Worm (Caenorhabditis elegans) whole organism, L1 larva: ENCODE results near the gene msp-142.

Experiments
- C16A3.4 ChIP-seq: fragments of 150-350 bp; optimal IDR thresholded peaks from 2 replicates; lab custom pipeline; 2014; ENCODE audit warnings: missing biosample characterization, missing genetic modification characterization
- C34B4.2 ChIP-seq: sonication (generic microtip); optimal IDR thresholded peaks from 2 replicates; lab custom pipeline; 2017; ENCODE audit warnings: mild to moderate bottlenecking, missing genetic modification characterization, missing compliant biosample characterization
- F16B12.6 ChIP-seq: fragments of 150-350 bp; optimal IDR thresholded peaks from 2 replicates; lab custom pipeline; 2014; ENCODE audit warnings: missing biosample characterization, missing genetic modification characterization
- Y116A8C.19 ChIP-seq: sonication (generic microtip); optimal IDR thresholded peaks from 2 replicates; lab custom pipeline; 2016; ENCODE audit warnings: missing compliant biosample characterization, missing genetic modification characterization, borderline replicate concordance
- aha-1 ChIP-seq: fragments of 150-350 bp; optimal IDR thresholded peaks from 2 replicates; lab custom pipeline; 2014; ENCODE audit warnings: missing biosample characterization, missing genetic modification characterization
- alr-1 ChIP-seq: fragments of 200-800 bp; sonication (Bioruptor generic); optimal IDR thresholded peaks from 2 replicates; lab custom pipeline; 2018; ENCODE audit warnings: borderline replicate concordance, mild to moderate bottlenecking, missing genetic modification characterization, missing compliant biosample characterization
- ama-1 ChIP-seq: fragments of 150-350 bp; optimal IDR thresholded peaks from 2 replicates; lab custom pipeline; 2014
- blmp-1 ChIP-seq: fragments of 150-350 bp; optimal IDR thresholded peaks from 2 replicates; lab custom pipeline; 2014; ENCODE audit warnings: missing biosample characterization, missing genetic modification characterization
- ceh-82 ChIP-seq, 3 experiments: fragments of 150-350 bp in 1 of 3; sonication (generic microtip) in 2 of 3; optimal IDR thresholded peaks; 2 replicates each; lab custom pipeline; 2014 to 2017; ENCODE audit warnings: missing biosample characterization in 3 of 3, missing genetic modification characterization in 3 of 3
- ceh-90 ChIP-seq: sonication (generic microtip); optimal IDR thresholded peaks from 2 replicates; lab custom pipeline; 2016; ENCODE audit warnings: missing genetic modification characterization, missing compliant biosample characterization
- ces-1 ChIP-seq: fragments of 150-350 bp; optimal IDR thresholded peaks from 2 replicates; lab custom pipeline; 2014; ENCODE audit warnings: missing biosample characterization, missing genetic modification reagents, missing genetic modification characterization
- dpl-1 ChIP-seq, 3 experiments: fragments of 150-350 bp in 2 of 3; sonication (generic microtip) in 1 of 3; optimal IDR thresholded peaks; 2 replicates each; lab custom pipeline; 2014 to 2017; ENCODE audit warnings: missing biosample characterization in 3 of 3, missing genetic modification characterization in 3 of 3, missing genetic modification reagents in 3 of 3
- ets-5 ChIP-seq: fragments of 200-800 bp; sonication (Bioruptor generic); IDR thresholded peaks from 2 replicates; pipeline ENCODE4 v1.3.6; 2022; ENCODE audit warnings: missing genetic modification characterization, missing compliant biosample characterization
- fkh-10 ChIP-seq: sonication (generic microtip); optimal IDR thresholded peaks from 2 replicates; lab custom pipeline; 2017; ENCODE audit warnings: missing biosample characterization, missing genetic modification reagents, missing genetic modification characterization
- fkh-4 ChIP-seq: sonication (generic microtip); optimal IDR thresholded peaks from 2 replicates; lab custom pipeline; 2016; ENCODE audit warnings: missing compliant biosample characterization, missing genetic modification characterization, borderline replicate concordance
- hlh-17 ChIP-seq: fragments of 200-800 bp; sonication (Bioruptor generic); optimal IDR thresholded peaks from 2 replicates; lab custom pipeline; 2018; ENCODE audit warnings: missing genetic modification characterization, mild to moderate bottlenecking, missing compliant biosample characterization, moderate library complexity, borderline replicate concordance
- hlh-4 ChIP-seq: sonication (generic microtip); optimal IDR thresholded peaks from 2 replicates; lab custom pipeline; 2016; ENCODE audit warnings: mild to moderate bottlenecking, missing genetic modification characterization, missing compliant biosample characterization
- irx-1 ChIP-seq: sonication (generic microtip); optimal IDR thresholded peaks from 2 replicates; lab custom pipeline; 2016; ENCODE audit warnings: missing genetic modification characterization, missing compliant biosample characterization
- isw-1 ChIP-seq: fragments of 200-800 bp; sonication (Bioruptor generic); IDR thresholded peaks from 2 replicates; pipeline ENCODE4 v1.3.6; 2022; ENCODE audit warnings: missing genetic modification characterization, missing compliant biosample characterization
- lin-13 ChIP-seq: fragments of 150-350 bp; optimal IDR thresholded peaks from 2 replicates; lab custom pipeline; 2014; ENCODE audit warnings: missing biosample characterization, missing genetic modification reagents, missing genetic modification characterization
- lin-14 ChIP-seq: fragments of 200-800 bp; sonication (Bioruptor generic); optimal IDR thresholded peaks from 2 replicates; lab custom pipeline; 2018; ENCODE audit warnings: mild to moderate bottlenecking, missing genetic modification characterization, moderate library complexity, missing compliant biosample characterization
- lin-15B ChIP-seq: fragments of 150-350 bp; sonication (generic microtip); optimal IDR thresholded peaks from 3 replicates; lab custom pipeline; 2014; ENCODE audit warnings: missing biosample characterization, missing genetic modification characterization
- lin-35 ChIP-seq, 2 experiments: fragments of 150-350 bp; optimal IDR thresholded peaks; 2 replicates each; lab custom pipeline; 2014; ENCODE audit warnings: missing biosample characterization in 2 of 2, missing genetic modification characterization in 2 of 2, missing genetic modification reagents in 2 of 2
- lir-3 ChIP-seq: sonication (generic microtip); optimal IDR thresholded peaks from 2 replicates; lab custom pipeline; 2016; ENCODE audit warnings: mild to moderate bottlenecking, missing genetic modification characterization, moderate library complexity, missing compliant biosample characterization; ENCODE audit not compliant: poor library complexity
- lsy-2 ChIP-seq, 2 experiments: fragments of 150-350 bp; optimal IDR thresholded peaks; 2 replicates each; lab custom pipeline; 2014; ENCODE audit warnings: missing biosample characterization in 2 of 2, missing genetic modification characterization in 2 of 2
- mef-2 ChIP-seq: fragments of 150-350 bp; optimal IDR thresholded peaks from 2 replicates; lab custom pipeline; 2014; ENCODE audit warnings: missing biosample characterization, missing genetic modification characterization
- mep-1 ChIP-seq: fragments of 150-350 bp; optimal IDR thresholded peaks from 2 replicates; lab custom pipeline; 2014; ENCODE audit warnings: missing biosample characterization, missing genetic modification characterization
- nhr-12 ChIP-seq: sonication (generic microtip); optimal IDR thresholded peaks from 2 replicates; lab custom pipeline; 2017; ENCODE audit warnings: missing biosample characterization, missing genetic modification characterization
- nhr-19 ChIP-seq: fragments of 200-800 bp; sonication (Bioruptor generic); conservative IDR thresholded peaks from 2 replicates; pipeline ENCODE4 v1.3.6; 2022; ENCODE audit warnings: missing genetic modification characterization, missing compliant biosample characterization
- nhr-20 ChIP-seq: sonication (generic microtip); optimal IDR thresholded peaks from 2 replicates; lab custom pipeline; 2016; ENCODE audit warnings: mild to moderate bottlenecking, missing genetic modification characterization, missing compliant biosample characterization
- nhr-28 ChIP-seq: fragments of 150-350 bp; optimal IDR thresholded peaks from 2 replicates; lab custom pipeline; 2014; ENCODE audit warnings: missing biosample characterization, missing genetic modification characterization
- nhr-47 ChIP-seq: sonication (generic microtip); optimal IDR thresholded peaks from 2 replicates; lab custom pipeline; 2016; ENCODE audit warnings: mild to moderate bottlenecking, missing genetic modification characterization, moderate library complexity, missing compliant biosample characterization
- nhr-71 ChIP-seq: sonication (generic microtip); optimal IDR thresholded peaks from 2 replicates; lab custom pipeline; 2016; ENCODE audit warnings: mild to moderate bottlenecking, missing genetic modification characterization, moderate library complexity, missing compliant biosample characterization
- nhr-85 ChIP-seq: sonication (generic microtip); peaks from one replicate; lab custom pipeline; 2016; ENCODE audit warnings: missing genetic modification characterization, inconsistent platforms, missing compliant biosample characterization
- nhr-90 ChIP-seq: sonication (generic microtip); optimal IDR thresholded peaks from 2 replicates; lab custom pipeline; 2016; ENCODE audit warnings: mild to moderate bottlenecking, missing genetic modification characterization, missing compliant biosample characterization; ENCODE audit not compliant: poor library complexity
- pax-3 ChIP-seq: fragments of 200-800 bp; sonication (Bioruptor generic); optimal IDR thresholded peaks from 2 replicates; lab custom pipeline; 2018; ENCODE audit warnings: mild to moderate bottlenecking, missing genetic modification characterization, moderate library complexity, missing compliant biosample characterization
- rnt-1 ChIP-seq: sonication (generic microtip); optimal IDR thresholded peaks from 2 replicates; lab custom pipeline; 2016; ENCODE audit warnings: mild to moderate bottlenecking, missing genetic modification characterization, moderate library complexity, missing compliant biosample characterization
- snpc-4 ChIP-seq: fragments of 150-350 bp; optimal IDR thresholded peaks from 2 replicates; lab custom pipeline; 2014; ENCODE audit warnings: missing biosample characterization, missing genetic modification characterization
- sox-4 ChIP-seq: sonication (generic microtip); optimal IDR thresholded peaks from 2 replicates; lab custom pipeline; 2016; ENCODE audit warnings: missing genetic modification characterization, missing compliant biosample characterization
- sptf-1 ChIP-seq: fragments of 150-350 bp; optimal IDR thresholded peaks from 2 replicates; lab custom pipeline; 2014; ENCODE audit warnings: missing biosample characterization, missing genetic modification characterization
- swsn-7 ChIP-seq: sonication (generic microtip); optimal IDR thresholded peaks from 2 replicates; lab custom pipeline; 2016; ENCODE audit warnings: missing genetic modification characterization, missing compliant biosample characterization
- tlp-1 ChIP-seq: fragments of 150-350 bp; optimal IDR thresholded peaks from 2 replicates; lab custom pipeline; 2014; ENCODE audit warnings: missing biosample characterization, missing genetic modification characterization
- unc-86 ChIP-seq: sonication (generic microtip); optimal IDR thresholded peaks from 2 replicates; lab custom pipeline; 2016; ENCODE audit warnings: missing genetic modification characterization, missing compliant biosample characterization
- unc-98 ChIP-seq: fragments of 200-800 bp; sonication (Bioruptor generic); IDR thresholded peaks from 2 replicates; pipeline ENCODE4 v1.3.6; 2022; ENCODE audit warnings: missing genetic modification characterization, missing compliant biosample characterization
- vab-15 ChIP-seq: sonication (generic microtip); optimal IDR thresholded peaks from 2 replicates; lab custom pipeline; 2017; ENCODE audit warnings: missing genotype, mild to moderate bottlenecking, missing genetic modification characterization, missing compliant biosample characterization
- zip-4 ChIP-seq: fragments of 200-800 bp; sonication (Bioruptor generic); optimal IDR thresholded peaks from 2 replicates; lab custom pipeline; 2018; ENCODE audit warnings: mild to moderate bottlenecking, missing genetic modification characterization, moderate library complexity, missing compliant biosample characterization
- ztf-11 ChIP-seq, 2 experiments: sonication (generic microtip); optimal IDR thresholded peaks; 2 replicates each; lab custom pipeline; 2016 to 2017; ENCODE audit warnings: missing genetic modification characterization in 2 of 2, missing biosample characterization in 1 of 2, missing compliant biosample characterization in 1 of 2
- ztf-4 ChIP-seq: fragments of 150-350 bp; optimal IDR thresholded peaks from 2 replicates; lab custom pipeline; 2014; ENCODE audit warnings: missing biosample characterization, missing genetic modification characterization

Gene msp-142

DNA sequence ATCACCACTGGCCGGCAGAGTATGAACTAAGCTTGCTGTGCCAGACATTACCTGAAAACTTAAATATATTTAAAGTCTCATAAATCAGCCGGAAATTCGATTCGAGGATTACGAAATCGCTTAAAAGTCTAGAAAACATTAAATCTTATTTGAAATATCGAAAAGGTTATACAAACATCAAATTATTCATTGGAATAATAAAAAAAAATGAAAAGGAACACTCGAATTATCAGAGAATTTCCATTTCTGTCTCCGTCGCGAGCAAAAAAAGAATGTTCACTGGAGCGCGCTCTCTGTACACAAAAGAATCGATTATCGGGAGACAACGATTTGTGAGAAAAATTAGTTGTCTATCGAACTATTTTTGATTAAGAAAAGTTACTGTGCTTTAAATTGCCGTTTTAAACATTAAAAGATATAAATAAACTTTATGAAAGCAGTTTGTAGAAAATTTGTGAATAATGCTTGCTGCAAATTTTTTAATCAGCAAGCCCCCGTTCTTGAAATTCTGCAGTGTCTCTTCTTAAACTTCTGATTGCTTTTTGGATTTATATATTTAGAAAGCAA lies 38.5 kb downstream of the msp-142 start, which contains the start of gene fzo-1 (continued):
- TF ChIP-seq unc-86 (tag; lab: Kevin White, UChicago) (peak; percentile 2), lir-3 (tag; lab: Kevin White, UChicago) (peak; percentile 77), ces-1 (GFP tag; lab: Kevin White, UChicago) (no peak), snpc-4 (peak; percentile 20), tlp-1 (tag; lab: Kevin White, UChicago) (no peak), unc-98 (GFP tag; lab: Robert Waterston, UW) (peak; percentile 92), dpl-1 (GFP tag; optimal IDR thresholded peaks at IDR 0.05; lab: Kevin White, UChicago) (peak; percentile 13 to 35 (median 21)), hlh-4 (tag; lab: Kevin White, UChicago) (no peak), alr-1 (tag; lab: Kevin White, UChicago) (no peak), zip-4 (no peak), lin-13 (no peak), swsn-7 (tag; lab: Kevin White, UChicago) (peak; percentile 45), sptf-1 (tag; lab: Kevin White, UChicago) (no peak), isw-1 (GFP tag; lab: Robert Waterston, UW) (peak; percentile 52), F16B12.6 (tag; lab: Kevin White, UChicago) (peak; percentile 7), ztf-4 (tag; lab: Kevin White, UChicago) (no peak), C16A3.4 (tag; lab: Kevin White, UChicago) (peak; percentile 45), lsy-2 (tag; optimal IDR thresholded peaks at IDR 0.05; lab: Kevin White, UChicago) (peak in 1 of 2 experiments; percentile 66)

DNA sequence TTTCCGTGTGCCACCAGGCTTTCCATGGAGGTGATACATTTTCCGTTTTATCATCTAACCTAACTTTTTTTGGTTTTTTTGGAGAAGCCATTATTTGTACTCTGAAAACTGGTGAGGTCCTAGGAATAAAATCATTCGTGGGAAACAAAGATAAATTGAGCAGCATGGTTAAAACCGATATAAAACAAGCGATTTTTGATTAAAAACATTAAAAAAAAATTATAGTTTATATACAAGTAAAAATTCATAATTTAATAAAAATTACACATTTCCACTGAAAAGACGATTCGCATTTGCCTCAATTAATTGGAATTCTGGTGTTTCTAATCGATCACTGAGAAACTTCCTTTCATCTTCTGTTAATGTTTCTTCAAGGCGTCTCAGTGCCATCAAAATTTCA lies 40.7 kb downstream of the msp-142 start, which contains the start of gene ZK1248.15:
Gene ZK1248.15, minus strand, starts transcription at position 101 of the 400 bp plus-strand sequence.
- TF ChIP-seq aha-1 (tag; lab: Kevin White, UChicago): no peak
- TF ChIP-seq vab-15 (tag; lab: Kevin White, UChicago): no peak
- TF ChIP-seq rnt-1 (tag; lab: Kevin White, UChicago): no peak
- TF ChIP-seq C34B4.2 (tag; lab: Kevin White, UChicago): no peak

DNA sequence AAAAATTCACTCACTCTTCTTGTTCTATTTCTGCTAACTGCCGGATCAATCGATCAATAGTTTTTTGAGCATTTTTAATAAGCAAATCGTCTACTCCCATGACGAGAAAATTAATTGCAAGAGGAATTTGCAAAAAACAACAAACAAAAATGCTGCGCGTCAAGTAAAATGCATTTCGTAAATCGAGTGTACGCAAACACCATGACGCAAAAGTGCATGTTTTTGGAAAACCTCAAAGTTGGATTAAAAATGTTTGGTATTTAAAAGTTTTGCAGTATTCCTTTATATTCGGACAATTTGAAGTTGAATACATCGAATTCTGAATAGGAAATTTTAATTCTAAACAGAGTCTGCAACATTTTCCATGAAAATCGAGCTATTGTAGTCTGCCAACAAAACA lies 41.5 kb downstream of the msp-142 start, which contains the start of gene ZK1248.19:
Gene ZK1248.19, minus strand, starts transcription at position 188 of the 400 bp plus-strand sequence.
- TF ChIP-seq nhr-85 (tag; lab: Kevin White, UChicago) (peak; percentile 9), ceh-82 (tag; optimal IDR thresholded peaks at IDR 0.05; lab: Kevin White, UChicago) (peak in 1 of 3 experiments; percentile 13), ztf-4 (tag; lab: Kevin White, UChicago) (no peak), sptf-1 (tag; lab: Kevin White, UChicago) (no peak), isw-1 (GFP tag; lab: Robert Waterston, UW) (no peak), lin-14 (GFP tag; lab: Kevin White, UChicago) (peak; percentile 13), snpc-4 (peak; percentile 0), alr-1 (tag; lab: Kevin White, UChicago) (no peak), C34B4.2 (tag; lab: Kevin White, UChicago) (no peak), hlh-17 (GFP tag; lab: Kevin White, UChicago) (no peak), ztf-11 (tag; optimal IDR thresholded peaks at IDR 0.05; lab: Kevin White, UChicago) (no peak), ets-5 (no peak), irx-1 (tag; lab: Kevin White, UChicago) (no peak), Y116A8C.19 (no peak), nhr-12 (tag; lab: Kevin White, UChicago) (no peak), nhr-71 (tag; lab: Kevin White, UChicago) (peak; percentile 43), ama-1 (no peak), nhr-20 (tag; lab: Kevin White, UChicago) (peak; percentile 39), blmp-1 (tag; lab: Kevin White, UChicago) (no peak), nhr-28 (tag; lab: Kevin White, UChicago) (no peak), tlp-1 (tag; lab: Kevin White, UChicago) (no peak), ceh-90 (tag; lab: Kevin White, UChicago) (no peak), fkh-4 (tag; lab: Kevin White, UChicago) (no peak), nhr-19 (GFP tag; lab: Robert Waterston, UW) (no peak), lin-15B (tag; lab: Kevin White, UChicago) (no peak), fkh-10 (no peak), nhr-47 (tag; lab: Kevin White, UChicago) (peak; percentile 35), sox-4 (tag; lab: Kevin White, UChicago) (no peak), lin-35 (GFP tag; optimal IDR thresholded peaks at IDR 0.05; lab: Kevin White, UChicago) (peak in 1 of 2 experiments; percentile 39), pax-3 (tag; lab: Kevin White, UChicago) (no peak), mef-2 (no peak), mep-1 (tag; lab: Kevin White, UChicago) (peak; percentile 16), nhr-90 (tag; lab: Kevin White, UChicago) (no peak)
